Fruit fly (Drosophila melanogaster) whole organism, adult: Measurements from ENCODE around the gene CG8500.

ENCODE experiments used
- CG14711 ChIP-seq: fragments of 200-800 bp; sonication (Bioruptor generic); optimal IDR thresholded peaks from 2 replicates; lab custom pipeline; 2018; ENCODE audit warnings: missing biosample characterization, mild to moderate bottlenecking, missing genetic modification characterization, moderate library complexity
- CG1620 ChIP-seq: fragments of 200-800 bp; sonication (Bioruptor generic); optimal IDR thresholded peaks from 2 replicates; lab custom pipeline; 2016; ENCODE audit warnings: missing biosample characterization, missing genetic modification characterization
- CG33017 ChIP-seq: fragments of 200-800 bp; sonication (Bioruptor generic); optimal IDR thresholded peaks from 2 replicates; lab custom pipeline; 2018; ENCODE audit warnings: missing biosample characterization, mild to moderate bottlenecking, missing genetic modification characterization, moderate library complexity
- CG7045 ChIP-seq: fragments of 200-800 bp; sonication (Bioruptor generic); optimal IDR thresholded peaks from 2 replicates; lab custom pipeline; 2017; ENCODE audit warnings: missing biosample characterization, mild to moderate bottlenecking, missing genetic modification characterization
- Clk ChIP-seq: fragments of 200-800 bp; sonication (Bioruptor generic); optimal IDR thresholded peaks from 2 replicates; lab custom pipeline; 2017; ENCODE audit warnings: missing biosample characterization, missing genetic modification characterization
- cnc ChIP-seq, 2 experiments: fragments of >200 bp; optimal IDR thresholded peaks; 2 replicates each; lab custom pipeline; 2017
- kay ChIP-seq: fragments of 200-800 bp; sonication (Bioruptor generic); peaks from one replicate; lab custom pipeline; 2016; ENCODE audit warnings: missing biosample characterization, missing genetic modification characterization, borderline replicate concordance

dm6 chr3R:9762955-9763931 lies 21.2 kb upstream of the CG8500 start, which contains the start of the genes Snap24 and CG8478:
- no peak for TF ChIP-seq CG33017
- TF ChIP-seq kay (GFP tag; lab: Kevin White, UChicago), result no peak
- TF ChIP-seq CG7045, result no peak
- TF ChIP-seq Clk (GFP tag; lab: Kevin White, UChicago), result no peak
- no peak for TF ChIP-seq CG1620 (GFP tag; lab: Kevin White, UChicago)
- TF ChIP-seq cnc (optimal IDR thresholded peaks at IDR 0.05; lab: Kevin White, UChicago), result no peak
- TF ChIP-seq CG14711 (tag; lab: Kevin White, UChicago), result no peak
